Worm (Caenorhabditis elegans) whole organism, L4 larva: ENCODE measurements around the gene C34C12.9.

Experiments
- T26A8.4 ChIP-seq: fragments of 200-800 bp; sonication (Bioruptor generic); IDR thresholded peaks from 2 replicates; pipeline ENCODE4 v1.3.6; 2022; ENCODE audit warnings: missing genetic modification characterization, missing compliant biosample characterization
- Y48G9A.11 ChIP-seq: fragments of 200-800 bp; sonication (Bioruptor generic); IDR thresholded peaks from 2 replicates; pipeline ENCODE4 v1.3.6; 2022; ENCODE audit warnings: missing genetic modification reagents, missing genetic modification characterization, missing compliant biosample characterization
- Y5F2A.4 ChIP-seq: fragments of 200-800 bp; sonication (Bioruptor generic); optimal IDR thresholded peaks from 2 replicates; lab custom pipeline; 2018; ENCODE audit warnings: mild to moderate bottlenecking, missing genetic modification characterization, missing compliant biosample characterization
- ZK546.5 ChIP-seq, 2 experiments: sonication (generic microtip); optimal IDR thresholded peaks; 2 replicates each; lab custom pipeline; 2017; ENCODE audit warnings: missing biosample characterization in 2 of 2, missing genetic modification characterization in 2 of 2
- aha-1 ChIP-seq: fragments of 150-350 bp; peaks from one replicate; lab custom pipeline; 2014; ENCODE audit warnings: missing biosample characterization, missing genetic modification characterization
- aly-2 ChIP-seq: sonication (generic microtip); optimal IDR thresholded peaks from 2 replicates; lab custom pipeline; 2018; ENCODE audit warnings: missing biosample characterization, missing genetic modification characterization
- attf-4 ChIP-seq: sonication (generic microtip); optimal IDR thresholded peaks from 3 replicates; lab custom pipeline; 2017; ENCODE audit warnings: missing biosample characterization, missing genetic modification characterization
- ceh-32 ChIP-seq: sonication (generic microtip); optimal IDR thresholded peaks from 2 replicates; lab custom pipeline; 2016; ENCODE audit warnings: mild to moderate bottlenecking, missing genetic modification characterization, missing compliant biosample characterization; ENCODE audit not compliant: poor library complexity
- ceh-44 ChIP-seq: fragments of 200-800 bp; sonication (Bioruptor generic); IDR thresholded peaks from 2 replicates; pipeline ENCODE4 v1.3.6; 2022; ENCODE audit warnings: missing genetic modification reagents, missing genetic modification characterization, missing compliant biosample characterization
- daf-12 ChIP-seq: fragments of 150-350 bp; optimal IDR thresholded peaks from 2 replicates; lab custom pipeline; 2014; ENCODE audit warnings: missing biosample characterization, missing genetic modification reagents, missing genetic modification characterization
- daf-16 ChIP-seq, 3 experiments: sonication (generic microtip); optimal IDR thresholded peaks; 2 replicates each; lab custom pipeline; 2016 to 2017; ENCODE audit warnings: missing genetic modification characterization in 3 of 3, missing genetic modification reagents in 3 of 3, mild to moderate bottlenecking in 2 of 3, missing compliant biosample characterization in 2 of 3, missing biosample characterization in 1 of 3, moderate library complexity in 1 of 3
- dmd-6 ChIP-seq: fragments of 200-800 bp; sonication (Bioruptor generic); IDR thresholded peaks from 2 replicates; pipeline ENCODE4 v1.3.6; 2022; ENCODE audit warnings: missing genetic modification reagents, missing genetic modification characterization, missing compliant biosample characterization
- dmd-9 ChIP-seq: fragments of 200-800 bp; sonication (Bioruptor generic); IDR thresholded peaks from 2 replicates; pipeline ENCODE4 v1.3.6; 2022; ENCODE audit warnings: missing genetic modification reagents, missing genetic modification characterization, missing compliant biosample characterization
- dpl-1 ChIP-seq: fragments of 150-350 bp; optimal IDR thresholded peaks from 2 replicates; lab custom pipeline; 2014; ENCODE audit warnings: missing biosample characterization, missing genetic modification reagents, missing genetic modification characterization
- duxl-1 ChIP-seq: sonication (generic microtip); optimal IDR thresholded peaks from 2 replicates; lab custom pipeline; 2016; ENCODE audit warnings: mild to moderate bottlenecking, missing genetic modification characterization, moderate library complexity, missing compliant biosample characterization; ENCODE audit not compliant: poor library complexity
- dve-1 ChIP-seq: sonication (generic microtip); optimal IDR thresholded peaks from 2 replicates; lab custom pipeline; 2017; ENCODE audit warnings: antibody characterized with exemption, mild to moderate bottlenecking, missing genetic modification characterization, missing compliant biosample characterization; ENCODE audit not compliant: insufficient read depth
- hlh-30 ChIP-seq: sonication (generic microtip); optimal IDR thresholded peaks from 2 replicates; lab custom pipeline; 2017; ENCODE audit warnings: antibody characterized with exemption, mild to moderate bottlenecking, missing genetic modification characterization, missing compliant biosample characterization; ENCODE audit not compliant: insufficient read depth
- lin-13 ChIP-seq: fragments of 150-350 bp; optimal IDR thresholded peaks from 2 replicates; lab custom pipeline; 2014; ENCODE audit warnings: missing biosample characterization, missing genetic modification reagents, missing genetic modification characterization
- lin-38 ChIP-seq: fragments of 200-800 bp; sonication (Bioruptor generic); IDR thresholded peaks from 2 replicates; pipeline ENCODE4 v1.3.6; 2022; ENCODE audit warnings: missing genetic modification reagents, missing genetic modification characterization, missing compliant biosample characterization
- lin-39 ChIP-seq: fragments of 150-350 bp; optimal IDR thresholded peaks from 2 replicates; lab custom pipeline; 2014; ENCODE audit warnings: missing biosample characterization, missing genetic modification reagents, missing genetic modification characterization
- lsy-2 ChIP-seq, 2 experiments: fragments of 150-350 bp in 1 of 2; sonication (generic microtip) in 1 of 2; optimal IDR thresholded peaks; 2 replicates each; lab custom pipeline; 2014 to 2017; ENCODE audit warnings: missing biosample characterization in 2 of 2, missing genetic modification characterization in 2 of 2
- madf-5 ChIP-seq, 2 experiments: fragments of 200-800 bp; sonication (Bioruptor generic); IDR thresholded peaks; 2 replicates each; pipeline ENCODE4 v1.3.6; 2022; ENCODE audit warnings: missing compliant biosample characterization in 2 of 2, missing genetic modification characterization in 2 of 2
- mdl-1 ChIP-seq, 2 experiments: fragments of 150-350 bp in 1 of 2; sonication (generic microtip) in 1 of 2; optimal IDR thresholded peaks; 2 replicates each; lab custom pipeline; 2014 to 2017; ENCODE audit warnings: missing biosample characterization in 2 of 2, missing genetic modification characterization in 2 of 2
- mep-1 ChIP-seq: fragments of 150-350 bp; sonication (generic microtip); optimal IDR thresholded peaks from 3 replicates; lab custom pipeline; 2014; ENCODE audit warnings: missing biosample characterization, missing genetic modification characterization
- mes-2 ChIP-seq: sonication (generic microtip); optimal IDR thresholded peaks from 2 replicates; lab custom pipeline; 2016; ENCODE audit warnings: missing genotype, mild to moderate bottlenecking, missing genetic modification characterization, missing compliant biosample characterization; ENCODE audit not compliant: poor library complexity, severe bottlenecking
- mxl-3 ChIP-seq: fragments of 200-800 bp; sonication (Bioruptor generic); optimal IDR thresholded peaks from 2 replicates; lab custom pipeline; 2018; ENCODE audit warnings: mild to moderate bottlenecking, missing genetic modification characterization, missing compliant biosample characterization
- nhr-11 ChIP-seq: fragments of 150-350 bp; optimal IDR thresholded peaks from 2 replicates; lab custom pipeline; 2014; ENCODE audit warnings: missing biosample characterization, missing genetic modification characterization
- nhr-25 ChIP-seq: sonication (generic microtip); optimal IDR thresholded peaks from 2 replicates; lab custom pipeline; 2017; ENCODE audit warnings: missing genetic modification characterization, mild to moderate bottlenecking, missing compliant biosample characterization, antibody characterized with exemption, moderate library complexity, borderline replicate concordance; ENCODE audit not compliant: insufficient read depth
- nhr-28 ChIP-seq: fragments of 150-350 bp; optimal IDR thresholded peaks from 2 replicates; lab custom pipeline; 2014; ENCODE audit warnings: missing biosample characterization, missing genetic modification characterization
- nhr-77 ChIP-seq: fragments of 150-350 bp; optimal IDR thresholded peaks from 2 replicates; lab custom pipeline; 2014; ENCODE audit warnings: missing biosample characterization, missing genetic modification characterization
- pha-4 ChIP-seq, 2 experiments: fragments of 150-350 bp in 1 of 2; fragments of 200-800 bp in 1 of 2; sonication (Bioruptor generic) in 1 of 2; IDR thresholded peaks in 1 of 2; optimal IDR thresholded peaks in 1 of 2; 2 replicates each; pipeline versions ENCODE4 v1.3.6 to Lab custom; 2014 to 2022; ENCODE audit warnings: missing genetic modification characterization in 2 of 2, missing genetic modification reagents in 2 of 2, missing biosample characterization in 1 of 2, missing compliant biosample characterization in 1 of 2
- rbr-2 ChIP-seq: sonication (generic microtip); optimal IDR thresholded peaks from 2 replicates; lab custom pipeline; 2016; ENCODE audit warnings: missing genotype, missing genetic modification characterization, missing compliant biosample characterization
- saeg-2 ChIP-seq: fragments of 200-800 bp; sonication (Bioruptor generic); IDR thresholded peaks from 2 replicates; pipeline ENCODE4 v1.3.6; 2022; ENCODE audit warnings: missing genetic modification reagents, missing genetic modification characterization, missing compliant biosample characterization
- sdz-12 ChIP-seq: fragments of 200-800 bp; sonication (Bioruptor generic); optimal IDR thresholded peaks from 2 replicates; lab custom pipeline; 2018; ENCODE audit warnings: mild to moderate bottlenecking, missing genetic modification characterization, missing compliant biosample characterization
- skn-1 ChIP-seq: fragments of 150-350 bp; optimal IDR thresholded peaks from 2 replicates; lab custom pipeline; 2014; ENCODE audit warnings: missing biosample characterization, missing genetic modification characterization
- unc-130 ChIP-seq: sonication (generic microtip); optimal IDR thresholded peaks from 2 replicates; lab custom pipeline; 2016; ENCODE audit warnings: missing genetic modification reagents, missing genetic modification characterization, missing compliant biosample characterization
- vab-7 ChIP-seq: fragments of 200-800 bp; sonication (Bioruptor generic); IDR thresholded peaks from 2 replicates; pipeline ENCODE4 v1.3.6; 2022; ENCODE audit warnings: missing genetic modification reagents, missing genetic modification characterization, missing compliant biosample characterization
- zip-2 ChIP-seq: fragments of 150-350 bp; optimal IDR thresholded peaks from 2 replicates; lab custom pipeline; 2014; ENCODE audit warnings: missing biosample characterization, missing genetic modification characterization
- ztf-11 ChIP-seq: fragments of 150-350 bp; optimal IDR thresholded peaks from 2 replicates; lab custom pipeline; 2014; ENCODE audit warnings: missing biosample characterization, missing genetic modification characterization

Gene C34C12.9

DNA sequence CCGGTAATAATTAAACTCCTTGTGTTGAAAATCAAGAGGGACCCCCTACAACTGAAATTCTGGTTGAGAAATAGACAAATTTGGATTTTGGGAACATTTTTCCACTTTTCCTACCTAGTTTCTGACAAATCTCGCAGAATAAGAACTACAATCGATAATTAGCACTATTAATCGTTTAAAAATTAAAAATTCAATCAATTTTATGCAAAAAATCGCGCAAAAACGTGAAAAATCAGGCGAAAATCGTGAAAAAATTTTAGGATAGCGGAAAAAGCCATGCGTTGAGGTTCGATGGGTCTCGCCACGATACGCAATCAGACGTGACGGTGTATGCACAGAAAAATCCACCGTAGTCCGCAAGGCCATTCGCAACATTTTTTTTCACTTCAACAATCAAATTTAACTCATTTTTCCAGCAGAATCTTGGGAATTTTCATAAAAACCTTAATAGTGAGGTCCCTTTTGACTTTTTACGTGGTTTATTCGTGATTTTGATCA lies 29.8 kb upstream of the C34C12.9 start, which contains the start of gene lias-1 (continued):
- TF ChIP-seq lsy-2 (tag; optimal IDR thresholded peaks at IDR 0.05; lab: Kevin White, UChicago) (peak; percentile 83 to 98), ceh-44 (no peak), unc-130 (GFP tag; lab: Kevin White, UChicago) (peak; percentile 8), madf-5 (GFP tag; IDR thresholded peaks at IDR 0.05; lab: Robert Waterston, UW) (no peak), ztf-11 (tag; lab: Kevin White, UChicago) (no peak), nhr-11 (peak; percentile 70), lin-38 (GFP tag; lab: Robert Waterston, UW) (peak; percentile 83), vab-7 (GFP tag; lab: Robert Waterston, UW) (0 out of 2 replicates have a peak, but pooled peaks have one; percentile 27), skn-1 (tag; lab: Kevin White, UChicago) (no peak), sdz-12 (GFP tag; lab: Kevin White, UChicago) (no peak), zip-2 (tag; lab: Kevin White, UChicago) (no peak), daf-16 (GFP tag; optimal IDR thresholded peaks at IDR 0.05; lab: Kevin White, UChicago) (no peak), daf-16 (tag; optimal IDR thresholded peaks at IDR 0.05; lab: Kevin White, UChicago) (peak; percentile 38), saeg-2 (GFP tag; lab: Robert Waterston, UW) (no peak), lin-13 (GFP tag; lab: Kevin White, UChicago) (peak; percentile 86), nhr-25 (tag; lab: Kevin White, UChicago) (peak; percentile 55), ZK546.5 (tag; optimal IDR thresholded peaks at IDR 0.05; lab: Kevin White, UChicago) (peak in 1 of 2 experiments; percentile 32), dmd-9 (GFP tag; lab: Robert Waterston, UW) (no peak), pha-4 (GFP tag; IDR thresholded peaks at IDR 0.05; lab: Robert Waterston, UW) (no peak), pha-4 (tag; optimal IDR thresholded peaks at IDR 0.05; lab: Kevin White, UChicago) (peak; percentile 33), Y5F2A.4 (no peak), mep-1 (tag; lab: Kevin White, UChicago) (peak; percentile 90), lin-39 (tag; lab: Kevin White, UChicago) (no peak), dve-1 (tag; lab: Kevin White, UChicago) (peak; percentile 69), attf-4 (tag; lab: Kevin White, UChicago) (no peak), dmd-6 (GFP tag; lab: Robert Waterston, UW) (peak; percentile 24; the same call in 1 of the 2 replicates), nhr-77 (peak; percentile 84), aly-2 (tag; lab: Kevin White, UChicago) (no peak), dpl-1 (GFP tag; lab: Kevin White, UChicago) (peak; percentile 84), mes-2 (tag; lab: Kevin White, UChicago) (peak; percentile 90), mdl-1 (tag; optimal IDR thresholded peaks at IDR 0.05; lab: Kevin White, UChicago) (peak in 1 of 2 experiments; percentile 72), hlh-30 (tag; lab: Kevin White, UChicago) (peak; percentile 82), T26A8.4 (peak; percentile 24; the same call in 1 of the 2 replicates), rbr-2 (tag; lab: Kevin White, UChicago) (peak; percentile 60), nhr-28 (peak; percentile 68), mxl-3 (GFP tag; lab: Kevin White, UChicago) (peak; percentile 79), ceh-32 (tag; lab: Kevin White, UChicago) (no peak), duxl-1 (tag; lab: Kevin White, UChicago) (peak; percentile 21)

DNA sequence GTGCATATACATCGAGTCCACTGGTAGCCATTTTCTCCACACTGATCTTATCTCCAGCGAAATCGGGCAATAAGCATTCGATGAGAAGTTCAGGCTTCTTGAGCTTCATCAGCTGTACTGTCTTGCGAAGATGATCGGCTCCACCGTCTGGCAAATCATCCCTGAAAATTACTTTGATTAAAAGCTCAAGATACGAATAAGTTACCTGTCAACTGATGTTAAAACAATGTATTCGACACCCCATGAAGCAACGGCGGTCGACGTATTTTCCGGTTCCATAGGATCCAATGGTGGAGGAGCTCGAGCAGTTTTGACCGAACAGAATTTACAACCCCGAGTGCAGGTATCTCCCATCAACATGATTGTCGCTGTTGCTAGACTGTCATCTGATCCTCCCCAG lies 28.9 kb upstream of the C34C12.9 start:
- TF ChIP-seq Y48G9A.11 (GFP tag; lab: Robert Waterston, UW): peak; percentile 30; the same call in 1 of the 2 replicates
- peak; percentile 90 for TF ChIP-seq aha-1 (tag; lab: Kevin White, UChicago)
- no peak for TF ChIP-seq daf-12 (tag; lab: Kevin White, UChicago)
